Worm (Caenorhabditis elegans) whole organism, L4/young adult: ENCODE results near the gene dyf-3.

ENCODE experiments used
- W03F9.2 ChIP-seq: fragments of 150-350 bp; optimal IDR thresholded peaks from 2 replicates; lab custom pipeline; 2014; ENCODE audit warnings: missing biosample characterization, missing genetic modification characterization
- dao-5 ChIP-seq: sonication (generic microtip); optimal IDR thresholded peaks from 2 replicates; lab custom pipeline; 2016; ENCODE audit warnings: missing genotype, missing genetic modification characterization, moderate library complexity, missing compliant biosample characterization
- him-1 ChIP-seq: sonication (generic microtip); optimal IDR thresholded peaks from 2 replicates; lab custom pipeline; 2016; ENCODE audit warnings: missing genotype, missing genetic modification reagents, missing genetic modification characterization, missing compliant biosample characterization

ce11 chrIV:3363784-3364183 lies 35.2 kb downstream of the dyf-3 start:
- TF ChIP-seq him-1 (no peak), W03F9.2 (tag; lab: Kevin White, UChicago) (no peak), dao-5 (tag; lab: Kevin White, UChicago) (no peak)
